Worm (Caenorhabditis elegans) whole organism, L2 larva: ENCODE measurements around the gene gem-4.
A peak's percentile ranks its signal among the peaks of the same experiment; 100 is the strongest.

Experiments used
- R02D3.7 ChIP-seq: fragments of 150-350 bp; optimal IDR thresholded peaks from 2 replicates; lab custom pipeline; 2014; ENCODE audit warnings: missing biosample characterization, missing genetic modification characterization
- dmd-4 ChIP-seq: sonication (generic microtip); optimal IDR thresholded peaks from 2 replicates; lab custom pipeline; 2017; ENCODE audit warnings: missing biosample characterization, missing genetic modification characterization
- egl-27 ChIP-seq: sonication (generic microtip); optimal IDR thresholded peaks from 3 replicates; lab custom pipeline; 2017; ENCODE audit warnings: missing biosample characterization, missing genetic modification reagents, missing genetic modification characterization
- lin-13 ChIP-seq: fragments of 150-350 bp; optimal IDR thresholded peaks from 2 replicates; lab custom pipeline; 2014; ENCODE audit warnings: missing biosample characterization, missing genetic modification reagents, missing genetic modification characterization
- lsy-2 ChIP-seq, 2 experiments: fragments of 150-350 bp in 1 of 2; sonication (generic microtip) in 1 of 2; optimal IDR thresholded peaks; 2 replicates each; lab custom pipeline; 2014 to 2017; ENCODE audit warnings: missing biosample characterization in 2 of 2, missing genetic modification characterization in 2 of 2
- mdl-1 ChIP-seq, 2 experiments: fragments of 150-350 bp in 1 of 2; sonication (generic microtip) in 1 of 2; optimal IDR thresholded peaks; 2 replicates each; lab custom pipeline; 2017; ENCODE audit warnings: missing biosample characterization in 2 of 2, missing genetic modification characterization in 2 of 2
- nhr-11 ChIP-seq: fragments of 150-350 bp; optimal IDR thresholded peaks from 2 replicates; lab custom pipeline; 2014; ENCODE audit warnings: missing biosample characterization, missing genetic modification characterization
- nhr-237 ChIP-seq: fragments of 150-350 bp; optimal IDR thresholded peaks from 2 replicates; lab custom pipeline; 2014; ENCODE audit warnings: missing biosample characterization, missing genetic modification characterization
- sma-9 ChIP-seq, 2 experiments: fragments of 150-350 bp in 1 of 2; sonication (generic microtip) in 1 of 2; optimal IDR thresholded peaks; 2 replicates each; lab custom pipeline; 2014 to 2016; ENCODE audit warnings: missing genetic modification characterization in 2 of 2, mild to moderate bottlenecking in 1 of 2, missing biosample characterization in 1 of 2, missing compliant biosample characterization in 1 of 2, missing genetic modification reagents in 1 of 2, moderate library complexity in 1 of 2
- snpc-4 ChIP-seq: fragments of 150-350 bp; optimal IDR thresholded peaks from 2 replicates; lab custom pipeline; 2014; ENCODE audit warnings: missing biosample characterization, missing genetic modification characterization

ce11 chrIV:11710331-11710730 is 35.1 kb upstream of the gem-4 start:
- no peak for TF ChIP-seq mdl-1 (tag; optimal IDR thresholded peaks at IDR 0.05; lab: Kevin White, UChicago)
- TF ChIP-seq nhr-237 (tag; lab: Kevin White, UChicago), result no peak
- TF ChIP-seq nhr-11 (tag; lab: Kevin White, UChicago), result no peak
- no peak for TF ChIP-seq dmd-4 (tag; lab: Kevin White, UChicago)
- TF ChIP-seq egl-27 (tag; lab: Kevin White, UChicago), result no peak
- peak in 1 of 2 experiments; percentile 2 for TF ChIP-seq lsy-2 (tag; optimal IDR thresholded peaks at IDR 0.05; lab: Kevin White, UChicago)
- no peak for TF ChIP-seq sma-9 (GFP tag; optimal IDR thresholded peaks at IDR 0.05; lab: Kevin White, UChicago)
- no peak for TF ChIP-seq sma-9 (tag; optimal IDR thresholded peaks at IDR 0.05; lab: Kevin White, UChicago)
- no peak for TF ChIP-seq R02D3.7
- TF ChIP-seq lin-13 (GFP tag; lab: Kevin White, UChicago), result no peak
- TF ChIP-seq snpc-4 (tag; lab: Kevin White, UChicago), result no peak
